Fruit fly (Drosophila melanogaster) whole organism, embryonic: Measurements from ENCODE around the gene Mlc-c.
A peak's percentile ranks its signal among the peaks of the same experiment; 100 is the strongest.

ENCODE experiments used
- Abd-B ChIP-seq: fragments of 200-800 bp; sonication (Bioruptor generic); optimal IDR thresholded peaks from 2 replicates; lab custom pipeline; 2018; ENCODE audit warnings: missing biosample characterization, mild to moderate bottlenecking, missing genetic modification characterization, moderate library complexity
- Atf-2 ChIP-seq: fragments of 200-800 bp; sonication (Bioruptor generic); optimal IDR thresholded peaks from 2 replicates; lab custom pipeline; 2016; ENCODE audit warnings: missing biosample characterization, missing genetic modification characterization
- Bgb ChIP-seq: fragments of 200-800 bp; sonication (Bioruptor generic); IDR thresholded peaks from 2 replicates; pipeline ENCODE4 v1.3.6; 2022; ENCODE audit warnings: missing biosample characterization, missing genetic modification characterization; ENCODE audit not compliant: partially characterized antibody
- CG10321 ChIP-seq: fragments of 200-800 bp; sonication (Bioruptor generic); IDR thresholded peaks from 2 replicates; pipeline ENCODE4 v1.3.6; 2022; ENCODE audit warnings: missing biosample characterization, missing genetic modification characterization
- CG11398 ChIP-seq: fragments of 200-800 bp; sonication (Bioruptor generic); optimal IDR thresholded peaks from 2 replicates; lab custom pipeline; 2016; ENCODE audit warnings: missing biosample characterization, missing genetic modification characterization
- CG13123 ChIP-seq: fragments of 200-800 bp; sonication (Bioruptor generic); optimal IDR thresholded peaks from 2 replicates; lab custom pipeline; 2016; ENCODE audit warnings: missing biosample characterization, missing genetic modification characterization
- CG16815 ChIP-seq: fragments of 200-800 bp; sonication (Bioruptor generic); optimal IDR thresholded peaks from 3 replicates; lab custom pipeline; 2017; ENCODE audit warnings: missing biosample characterization, mild to moderate bottlenecking, missing genetic modification characterization
- CG17328 ChIP-seq: fragments of 200-800 bp; sonication (Bioruptor generic); IDR thresholded peaks from 2 replicates; pipeline ENCODE4 v1.3.6; 2022; ENCODE audit warnings: missing biosample characterization, missing genetic modification characterization
- CG17612 ChIP-seq: fragments of 200-800 bp; sonication (Bioruptor generic); IDR thresholded peaks from 2 replicates; pipeline ENCODE4 v1.3.6; 2022; ENCODE audit warnings: missing biosample characterization, missing genetic modification characterization
- CG18011 ChIP-seq: fragments of 200-800 bp; sonication (Bioruptor generic); optimal IDR thresholded peaks from 2 replicates; lab custom pipeline; 2017; ENCODE audit warnings: missing biosample characterization, missing genetic modification characterization, mild to moderate bottlenecking, moderate library complexity, missing genotype
- CG1832 ChIP-seq: fragments of 200-800 bp; sonication (Bioruptor generic); optimal IDR thresholded peaks from 2 replicates; lab custom pipeline; 2017; ENCODE audit warnings: missing biosample characterization, mild to moderate bottlenecking, missing genetic modification characterization, inconsistent platforms
- CG18619 ChIP-seq: fragments of 200-800 bp; sonication (Bioruptor generic); optimal IDR thresholded peaks from 3 replicates; lab custom pipeline; 2017; ENCODE audit warnings: missing biosample characterization, mild to moderate bottlenecking, missing genetic modification characterization
- CG2120 ChIP-seq: fragments of 200-800 bp; sonication (Bioruptor generic); optimal IDR thresholded peaks from 3 replicates; lab custom pipeline; 2016; ENCODE audit warnings: missing biosample characterization, missing genetic modification characterization
- CG34376 ChIP-seq: fragments of 200-800 bp; sonication (Bioruptor generic); optimal IDR thresholded peaks from 2 replicates; lab custom pipeline; 2018; ENCODE audit warnings: missing biosample characterization, mild to moderate bottlenecking, missing genetic modification characterization
- CG43689 ChIP-seq: fragments of 200-800 bp; sonication (Bioruptor generic); IDR thresholded peaks from 2 replicates; pipeline ENCODE4 v1.3.6; 2022; ENCODE audit warnings: missing biosample characterization, missing genetic modification characterization
- CG9215 ChIP-seq: fragments of 200-800 bp; sonication (Bioruptor generic); IDR thresholded peaks from 2 replicates; pipeline ENCODE4 v1.3.6; 2022; ENCODE audit warnings: missing biosample characterization, missing genetic modification characterization
- Dbx ChIP-seq: fragments of 200-800 bp; sonication (Bioruptor generic); IDR thresholded peaks from 3 replicates; pipeline ENCODE4 v1.3.6; 2022; ENCODE audit warnings: missing biosample characterization, missing genetic modification characterization
- Hand ChIP-seq: fragments of 200-800 bp; sonication (Bioruptor generic); optimal IDR thresholded peaks from 2 replicates; lab custom pipeline; 2017; ENCODE audit warnings: mild to moderate bottlenecking, missing biosample characterization, missing genetic modification reagents, missing genetic modification characterization
- Hr3 ChIP-seq: fragments of 200-800 bp; sonication (Bioruptor generic); optimal IDR thresholded peaks from 3 replicates; lab custom pipeline; 2016; ENCODE audit warnings: missing biosample characterization, missing genetic modification characterization
- Hr51 ChIP-seq, 2 experiments: fragments of 200-800 bp; sonication (Bioruptor generic); optimal IDR thresholded peaks; 2 replicates in 1 of 2; 3 replicates in 1 of 2; lab custom pipeline; 2016 to 2018; ENCODE audit warnings: missing biosample characterization in 2 of 2, missing genetic modification characterization in 2 of 2, mild to moderate bottlenecking in 1 of 2, moderate library complexity in 1 of 2
- Med ChIP-seq: fragments of 200-800 bp; sonication (Bioruptor generic); peaks from one replicate; lab custom pipeline; 2016; ENCODE audit warnings: missing biosample characterization, missing genetic modification characterization, mild to moderate bottlenecking, inconsistent platforms, moderate library complexity
- Nf-YB ChIP-seq: fragments of 200-800 bp; sonication (Bioruptor generic); optimal IDR thresholded peaks from 3 replicates; lab custom pipeline; 2019; ENCODE audit warnings: missing biosample characterization, mild to moderate bottlenecking, missing genetic modification characterization, moderate library complexity
- Nf-YC ChIP-seq: fragments of 200-800 bp; optimal IDR thresholded peaks from 3 replicates; lab custom pipeline; 2019; ENCODE audit warnings: missing biosample characterization, mild to moderate bottlenecking, missing genetic modification characterization, moderate library complexity
- Taf1 ChIP-seq: fragments of 200-800 bp; sonication (Bioruptor generic); IDR thresholded peaks from 2 replicates; pipeline ENCODE4 v1.3.6; 2022; ENCODE audit warnings: missing biosample characterization, missing genetic modification characterization
- Trl ChIP-seq, 3 experiments: fragments of >200 bp in 2 of 3; fragments of 200-800 bp in 1 of 3; sonication (Bioruptor generic) in 1 of 3; optimal IDR thresholded peaks; 2 replicates in 1 of 3; 3 replicates in 2 of 3; lab custom pipeline; 2016 to 2017; ENCODE audit warnings: missing biosample characterization in 1 of 3, missing genetic modification characterization in 1 of 3
- ab ChIP-seq: fragments of 200-800 bp; sonication (Bioruptor generic); optimal IDR thresholded peaks from 2 replicates; lab custom pipeline; 2016; ENCODE audit warnings: missing biosample characterization, missing genetic modification characterization
- bbx ChIP-seq: fragments of 200-800 bp; sonication (Bioruptor generic); IDR thresholded peaks from 2 replicates; pipeline ENCODE4 v1.3.6; 2022; ENCODE audit warnings: missing biosample characterization, missing genetic modification characterization; ENCODE audit not compliant: partially characterized antibody
- cad ChIP-seq: fragments of >200 bp; optimal IDR thresholded peaks from 2 replicates; lab custom pipeline; 2017; ENCODE audit warnings: missing biosample characterization, missing genetic modification characterization
- chinmo ChIP-seq: fragments of 200-800 bp; sonication (Bioruptor generic); IDR thresholded peaks from 4 replicates; pipeline ENCODE4 v1.3.6; 2022; ENCODE audit warnings: missing biosample characterization, missing genetic modification characterization; ENCODE audit not compliant: partially characterized antibody
- ci ChIP-seq: fragments of 200-800 bp; sonication (Bioruptor generic); IDR thresholded peaks from 3 replicates; pipeline ENCODE4 v1.3.6; 2022; ENCODE audit warnings: missing biosample characterization, missing genetic modification characterization
- ewg ChIP-seq: fragments of 200-800 bp; sonication (Bioruptor generic); optimal IDR thresholded peaks from 3 replicates; lab custom pipeline; 2017; ENCODE audit warnings: mild to moderate bottlenecking, missing biosample characterization, missing genetic modification reagents, missing genetic modification characterization
- fd96Cb ChIP-seq: fragments of 200-800 bp; sonication (Bioruptor generic); optimal IDR thresholded peaks from 2 replicates; lab custom pipeline; 2018; ENCODE audit warnings: missing biosample characterization, mild to moderate bottlenecking, missing genetic modification characterization, moderate library complexity
- gcm2 ChIP-seq: fragments of 200-800 bp; sonication (Bioruptor generic); optimal IDR thresholded peaks from 2 replicates; lab custom pipeline; 2016; ENCODE audit warnings: missing biosample characterization, missing genetic modification characterization
- insv ChIP-seq, 2 experiments: fragments of 200-800 bp; sonication (Bioruptor generic); optimal IDR thresholded peaks; 3 replicates each; lab custom pipeline; 2016 to 2018; ENCODE audit warnings: missing biosample characterization in 2 of 2, missing genetic modification characterization in 2 of 2
- kay ChIP-seq: fragments of 200-800 bp; sonication (Bioruptor generic); optimal IDR thresholded peaks from 2 replicates; lab custom pipeline; 2016; ENCODE audit warnings: missing biosample characterization, missing genetic modification characterization
- nerfin-2 ChIP-seq: fragments of 200-800 bp; sonication (Bioruptor generic); IDR thresholded peaks from 2 replicates; pipeline ENCODE4 v1.3.6; 2022; ENCODE audit warnings: missing biosample characterization, missing genetic modification characterization; ENCODE audit not compliant: partially characterized antibody
- nmo ChIP-seq: fragments of 200-800 bp; sonication (Bioruptor generic); optimal IDR thresholded peaks from 2 replicates; lab custom pipeline; 2018; ENCODE audit warnings: missing biosample characterization, mild to moderate bottlenecking, missing genetic modification characterization, moderate library complexity
- onecut ChIP-seq: fragments of 200-800 bp; sonication (Bioruptor generic); IDR thresholded peaks from 2 replicates; pipeline ENCODE4 v1.3.6; 2022; ENCODE audit warnings: missing biosample characterization, missing genetic modification characterization
- run ChIP-seq: fragments of 200-800 bp; sonication (Bioruptor generic); optimal IDR thresholded peaks from 3 replicates; lab custom pipeline; 2018; ENCODE audit warnings: missing biosample characterization, mild to moderate bottlenecking, missing genetic modification characterization
- sc ChIP-seq, 3 experiments: fragments of >200 bp in 2 of 3; fragments of 200-800 bp in 1 of 3; sonication (Bioruptor generic) in 1 of 3; optimal IDR thresholded peaks; 2 replicates in 2 of 3; 3 replicates in 1 of 3; lab custom pipeline; 2017; ENCODE audit warnings: mild to moderate bottlenecking in 1 of 3, missing biosample characterization in 1 of 3, missing genetic modification characterization in 1 of 3, missing genetic modification reagents in 1 of 3
- sens ChIP-seq: fragments of 200-800 bp; sonication (Bioruptor generic); peaks from one replicate; lab custom pipeline; 2016; ENCODE audit warnings: missing biosample characterization, missing genetic modification characterization
- seq ChIP-seq: fragments of 200-800 bp; sonication (Bioruptor generic); IDR thresholded peaks from 2 replicates; pipeline ENCODE4 v1.3.6; 2022; ENCODE audit warnings: missing biosample characterization, missing genetic modification characterization
- sisA ChIP-seq: fragments of 200-800 bp; sonication (Bioruptor generic); IDR thresholded peaks from 2 replicates; pipeline ENCODE4 v1.3.6; 2022; ENCODE audit warnings: missing biosample characterization, missing genetic modification characterization
- sr ChIP-seq: fragments of 200-800 bp; sonication (Bioruptor generic); IDR thresholded peaks from 3 replicates; pipeline ENCODE4 v1.3.6; 2022; ENCODE audit warnings: missing biosample characterization, missing genetic modification characterization
- ttk ChIP-seq: fragments of 200-800 bp; sonication (Bioruptor generic); IDR thresholded peaks from 2 replicates; pipeline ENCODE4 v2.1.2; 2022; ENCODE audit warnings: missing biosample characterization, missing genetic modification characterization
- unpg ChIP-seq: fragments of 200-800 bp; sonication (Bioruptor generic); optimal IDR thresholded peaks from 3 replicates; lab custom pipeline; 2018; ENCODE audit warnings: missing biosample characterization, mild to moderate bottlenecking, missing genetic modification characterization, moderate library complexity
- wor ChIP-seq: fragments of 200-800 bp; sonication (Bioruptor generic); IDR thresholded peaks from 2 replicates; pipeline ENCODE4 v1.3.6; 2022; ENCODE audit warnings: missing biosample characterization, missing genetic modification characterization
- yki ChIP-seq: fragments of >200 bp; optimal IDR thresholded peaks from 3 replicates; lab custom pipeline; 2018
- zf30C ChIP-seq: fragments of 200-800 bp; sonication (Bioruptor generic); optimal IDR thresholded peaks from 3 replicates; lab custom pipeline; 2018; ENCODE audit warnings: missing biosample characterization, mild to moderate bottlenecking, missing genetic modification characterization

Gene Mlc-c

dm6 chrX:5637543-5637942 lies 15.2 kb upstream of the Mlc-c start:
- TF ChIP-seq Dbx (no peak), seq (GFP tag; lab: Robert Waterston, UW) (no peak), Med (GFP tag; lab: Kevin White, UChicago) (peak; percentile 47), Trl (optimal IDR thresholded peaks at IDR 0.05; lab: Kevin White, UChicago) (peak; percentile 57 to 72), Trl (GFP tag; optimal IDR thresholded peaks at IDR 0.05; lab: Kevin White, UChicago) (no peak), wor (GFP tag; lab: Robert Waterston, UW) (no peak), sc (optimal IDR thresholded peaks at IDR 0.05; lab: Kevin White, UChicago) (no peak), sc (GFP tag; optimal IDR thresholded peaks at IDR 0.05; lab: Kevin White, UChicago) (no peak), ewg (GFP tag; lab: Kevin White, UChicago) (peak; percentile 91), Nf-YC (tag; lab: Kevin White, UChicago) (peak; percentile 54), CG1832 (GFP tag; lab: Kevin White, UChicago) (peak; percentile 90), chinmo (0 out of 4 replicates have a peak, but pooled peaks have one; percentile 20), CG18619 (GFP tag; lab: Kevin White, UChicago) (no peak), ci (GFP tag; lab: Robert Waterston, UW) (no peak), CG17612 (GFP tag; lab: Robert Waterston, UW) (no peak), CG9215 (GFP tag; lab: Robert Waterston, UW) (no peak), Hr51 (GFP tag; optimal IDR thresholded peaks at IDR 0.05; lab: Kevin White, UChicago) (peak in 1 of 2 experiments; percentile 7), nmo (GFP tag; lab: Kevin White, UChicago) (no peak), CG10321 (GFP tag; lab: Robert Waterston, UW) (peak; percentile 63; the same call in 1 of the 2 replicates)

dm6 chrX:5636529-5637099 lies 14.3 kb upstream of the Mlc-c start:
- no peak for TF ChIP-seq CG18011 (GFP tag; lab: Kevin White, UChicago)
- TF ChIP-seq Hr51 (GFP tag; optimal IDR thresholded peaks at IDR 0.05; lab: Kevin White, UChicago) = no peak
- TF ChIP-seq ttk (GFP tag; lab: Robert Waterston, UW) = no peak
- TF ChIP-seq sens = peak; percentile 34
- no peak for TF ChIP-seq CG2120 (GFP tag; lab: Kevin White, UChicago)
- no peak for TF ChIP-seq cad (GFP tag; lab: Kevin White, UChicago)
- TF ChIP-seq zf30C = no peak
- no peak for TF ChIP-seq nerfin-2 (GFP tag; lab: Robert Waterston, UW)
- TF ChIP-seq insv (GFP tag; optimal IDR thresholded peaks at IDR 0.05; lab: Kevin White, UChicago) = no peak
- TF ChIP-seq sr (GFP tag; lab: Robert Waterston, UW) = no peak
- TF ChIP-seq CG43689 (GFP tag; lab: Robert Waterston, UW) = no peak
- peak; percentile 12; the same call in 1 of the 2 replicates for TF ChIP-seq Bgb (GFP tag; lab: Robert Waterston, UW)
- no peak for TF ChIP-seq Hr3 (GFP tag; lab: Kevin White, UChicago)
- TF ChIP-seq Taf1 = no peak
- TF ChIP-seq Abd-B = no peak
- TF ChIP-seq onecut (GFP tag; lab: Robert Waterston, UW) = no peak
- no peak for TF ChIP-seq unpg (GFP tag; lab: Kevin White, UChicago)
- TF ChIP-seq yki (lab: Kevin White, UChicago) = peak; percentile 6
- no peak for TF ChIP-seq fd96Cb
- no peak for TF ChIP-seq CG13123
- TF ChIP-seq bbx (GFP tag; lab: Robert Waterston, UW) = no peak
- TF ChIP-seq Atf-2 (GFP tag; lab: Kevin White, UChicago) = no peak
- TF ChIP-seq CG17328 (GFP tag; lab: Robert Waterston, UW) = no peak
- TF ChIP-seq Hand (GFP tag; lab: Kevin White, UChicago) = no peak
- no peak for TF ChIP-seq run (tag; lab: Kevin White, UChicago)
- no peak for TF ChIP-seq CG11398 (GFP tag; lab: Kevin White, UChicago)
- TF ChIP-seq gcm2 (GFP tag; lab: Kevin White, UChicago) = no peak
- TF ChIP-seq sisA (GFP tag; lab: Robert Waterston, UW) = no peak
- TF ChIP-seq CG1832 (GFP tag; lab: Kevin White, UChicago) = peak; percentile 78
- TF ChIP-seq ab (GFP tag; lab: Kevin White, UChicago) = no peak
- peak; percentile 50 for TF ChIP-seq Nf-YB (GFP tag; lab: Kevin White, UChicago)
- no peak for TF ChIP-seq CG34376
- TF ChIP-seq CG16815 (GFP tag; lab: Kevin White, UChicago) = no peak
- no peak for TF ChIP-seq kay (GFP tag; lab: Kevin White, UChicago)
